Fruit fly (Drosophila melanogaster) whole organism, embryonic: ENCODE data around the gene CG44001.

Experiments
- Asciz ChIP-seq: fragments of 200-800 bp; sonication (Bioruptor generic); optimal IDR thresholded peaks from 2 replicates; lab custom pipeline; 2017; ENCODE audit warnings: missing biosample characterization, mild to moderate bottlenecking, missing genetic modification characterization, missing genetic modification reagents
- Blimp-1 ChIP-seq: fragments of 200-800 bp; sonication (Bioruptor generic); optimal IDR thresholded peaks from 3 replicates; lab custom pipeline; 2018; ENCODE audit warnings: missing biosample characterization, missing genetic modification characterization, mild to moderate bottlenecking, moderate library complexity, missing genetic modification reagents
- CG11560 ChIP-seq: fragments of 200-800 bp; sonication (Bioruptor generic); IDR thresholded peaks from 3 replicates; pipeline ENCODE4 v1.3.6; 2022; ENCODE audit warnings: missing biosample characterization, missing genetic modification characterization
- CG11696 ChIP-seq: fragments of 200-800 bp; sonication (Bioruptor generic); IDR thresholded peaks from 2 replicates; pipeline ENCODE4 v1.3.6; 2022; ENCODE audit warnings: missing biosample characterization, missing genetic modification characterization
- CG12391 ChIP-seq: fragments of 200-800 bp; sonication (Bioruptor generic); optimal IDR thresholded peaks from 3 replicates; lab custom pipeline; 2018; ENCODE audit warnings: missing biosample characterization, mild to moderate bottlenecking, missing genetic modification characterization, moderate library complexity
- CG18476 ChIP-seq: fragments of 200-800 bp; sonication (Bioruptor generic); optimal IDR thresholded peaks from 2 replicates; lab custom pipeline; 2016; ENCODE audit warnings: missing biosample characterization, mild to moderate bottlenecking, missing genetic modification characterization
- CG2889 ChIP-seq: fragments of 200-800 bp; sonication (Bioruptor generic); IDR thresholded peaks from 3 replicates; pipeline ENCODE4 v1.3.6; 2022; ENCODE audit warnings: missing biosample characterization, missing genetic modification characterization
- CG33557 ChIP-seq: fragments of 200-800 bp; sonication (Bioruptor generic); optimal IDR thresholded peaks from 2 replicates; lab custom pipeline; 2019; ENCODE audit warnings: missing biosample characterization, mild to moderate bottlenecking, missing genetic modification characterization, moderate library complexity
- CG34376 ChIP-seq: fragments of 200-800 bp; sonication (Bioruptor generic); optimal IDR thresholded peaks from 2 replicates; lab custom pipeline; 2018; ENCODE audit warnings: missing biosample characterization, mild to moderate bottlenecking, missing genetic modification characterization
- CG5953 ChIP-seq: fragments of 200-800 bp; sonication (Bioruptor generic); IDR thresholded peaks from 2 replicates; pipeline ENCODE4 v1.3.6; 2022; ENCODE audit warnings: missing biosample characterization, missing genetic modification characterization
- CG6813 ChIP-seq: fragments of 200-800 bp; sonication (Bioruptor generic); optimal IDR thresholded peaks from 2 replicates; lab custom pipeline; 2017; ENCODE audit warnings: missing biosample characterization, missing genetic modification characterization, mild to moderate bottlenecking, moderate library complexity, missing genetic modification reagents
- CG8388 ChIP-seq: fragments of 200-800 bp; sonication (Bioruptor generic); optimal IDR thresholded peaks from 2 replicates; lab custom pipeline; 2019; ENCODE audit warnings: missing biosample characterization, mild to moderate bottlenecking, missing genetic modification characterization, moderate library complexity
- CG9876 ChIP-seq: fragments of 200-800 bp; sonication (Bioruptor generic); optimal IDR thresholded peaks from 2 replicates; lab custom pipeline; 2016; ENCODE audit warnings: missing biosample characterization, missing genetic modification characterization
- D19A ChIP-seq: fragments of 200-800 bp; optimal IDR thresholded peaks from 3 replicates; lab custom pipeline; 2019; ENCODE audit warnings: missing biosample characterization, mild to moderate bottlenecking, missing genetic modification characterization, moderate library complexity
- Dad ChIP-seq: fragments of 200-800 bp; sonication (Bioruptor generic); optimal IDR thresholded peaks from 3 replicates; lab custom pipeline; 2016; ENCODE audit warnings: missing biosample characterization, missing genetic modification characterization
- Deaf1 ChIP-seq: fragments of 200-800 bp; optimal IDR thresholded peaks from 3 replicates; lab custom pipeline; 2019; ENCODE audit warnings: missing biosample characterization, mild to moderate bottlenecking, missing genetic modification characterization, moderate library complexity
- Dfd ChIP-seq, 2 experiments: fragments of >200 bp; optimal IDR thresholded peaks; 2 replicates each; lab custom pipeline; 2017; ENCODE audit warnings: missing biosample characterization in 2 of 2, missing genetic modification characterization in 2 of 2
- Dll ChIP-seq: fragments of 200-800 bp; sonication (Bioruptor generic); IDR thresholded peaks from 4 replicates; pipeline ENCODE4 v1.3.6; 2022; ENCODE audit warnings: missing biosample characterization, missing genetic modification characterization; ENCODE audit not compliant: partially characterized antibody
- E2f1 ChIP-seq: fragments of 200-800 bp; sonication (Bioruptor generic); IDR thresholded peaks from 2 replicates; pipeline ENCODE4 v1.3.6; 2022; ENCODE audit warnings: missing biosample characterization, missing genetic modification characterization
- HHEX ChIP-seq: fragments of 200-800 bp; sonication (Bioruptor generic); optimal IDR thresholded peaks from 3 replicates; lab custom pipeline; 2017; ENCODE audit warnings: missing biosample characterization, mild to moderate bottlenecking, missing genetic modification characterization, missing genetic modification reagents
- Jarid2 ChIP-seq: fragments of 200-800 bp; sonication (Bioruptor generic); optimal IDR thresholded peaks from 3 replicates; lab custom pipeline; 2017; ENCODE audit warnings: mild to moderate bottlenecking, missing biosample characterization, missing genetic modification reagents, missing genetic modification characterization
- Meics ChIP-seq: fragments of 200-800 bp; sonication (Bioruptor generic); optimal IDR thresholded peaks from 2 replicates; lab custom pipeline; 2017; ENCODE audit warnings: missing biosample characterization, mild to moderate bottlenecking, missing genetic modification characterization
- PHDP ChIP-seq: fragments of 200-800 bp; sonication (Bioruptor generic); optimal IDR thresholded peaks from 3 replicates; lab custom pipeline; 2018; ENCODE audit warnings: missing biosample characterization, mild to moderate bottlenecking, missing genetic modification characterization, moderate library complexity
- Ptx1 ChIP-seq: fragments of 200-800 bp; sonication (Bioruptor generic); IDR thresholded peaks from 2 replicates; pipeline ENCODE4 v1.3.6; 2022; ENCODE audit warnings: missing biosample characterization, missing genetic modification characterization
- Rfx ChIP-seq: fragments of 200-800 bp; sonication (Bioruptor generic); IDR thresholded peaks from 2 replicates; pipeline ENCODE4 v1.3.6; 2022; ENCODE audit warnings: missing biosample characterization, missing genetic modification characterization
- Scr ChIP-seq: fragments of 200-800 bp; sonication (Bioruptor generic); IDR thresholded peaks from 2 replicates; pipeline ENCODE4 v1.3.6; 2022; ENCODE audit warnings: missing biosample characterization, missing genetic modification characterization; ENCODE audit not compliant: partially characterized antibody
- Taf1 ChIP-seq: fragments of 200-800 bp; sonication (Bioruptor generic); IDR thresholded peaks from 2 replicates; pipeline ENCODE4 v1.3.6; 2022; ENCODE audit warnings: missing biosample characterization, missing genetic modification characterization
- Vsx1 ChIP-seq: fragments of 200-800 bp; sonication (Bioruptor generic); optimal IDR thresholded peaks from 2 replicates; lab custom pipeline; 2017; ENCODE audit warnings: missing biosample characterization, mild to moderate bottlenecking, missing genetic modification characterization, missing genetic modification reagents
- bab2 ChIP-seq: fragments of 200-800 bp; sonication (Bioruptor generic); optimal IDR thresholded peaks from 2 replicates; lab custom pipeline; 2016; ENCODE audit warnings: missing biosample characterization, missing genetic modification characterization
- cad ChIP-seq: fragments of >200 bp; optimal IDR thresholded peaks from 2 replicates; lab custom pipeline; 2017; ENCODE audit warnings: missing biosample characterization, missing genetic modification characterization
- caup ChIP-seq: fragments of 200-800 bp; sonication (Bioruptor generic); optimal IDR thresholded peaks from 3 replicates; lab custom pipeline; 2017; ENCODE audit warnings: missing biosample characterization, mild to moderate bottlenecking, missing genetic modification characterization, moderate library complexity; ENCODE audit not compliant: severe bottlenecking
- cwo ChIP-seq: fragments of 200-800 bp; sonication (Bioruptor generic); optimal IDR thresholded peaks from 3 replicates; lab custom pipeline; 2017; ENCODE audit warnings: missing biosample characterization, missing genetic modification characterization, mild to moderate bottlenecking, moderate library complexity, missing genetic modification reagents
- exex ChIP-seq: fragments of 200-800 bp; sonication (Bioruptor generic); optimal IDR thresholded peaks from 4 replicates; lab custom pipeline; 2018; ENCODE audit warnings: missing biosample characterization, mild to moderate bottlenecking, missing genetic modification characterization, moderate library complexity
- gfzf ChIP-seq: fragments of 200-800 bp; sonication (Bioruptor generic); optimal IDR thresholded peaks from 2 replicates; lab custom pipeline; 2016; ENCODE audit warnings: missing biosample characterization, mild to moderate bottlenecking, missing genetic modification characterization, moderate library complexity
- insv ChIP-seq, 2 experiments: fragments of 200-800 bp; sonication (Bioruptor generic); optimal IDR thresholded peaks; 3 replicates each; lab custom pipeline; 2016 to 2018; ENCODE audit warnings: missing biosample characterization in 2 of 2, missing genetic modification characterization in 2 of 2
- klu ChIP-seq: fragments of 200-800 bp; sonication (Bioruptor generic); IDR thresholded peaks from 2 replicates; pipeline ENCODE4 v1.3.6; 2022; ENCODE audit warnings: missing biosample characterization, missing genetic modification characterization
- knrl ChIP-seq: fragments of 200-800 bp; sonication (Bioruptor generic); IDR thresholded peaks from 3 replicates; pipeline ENCODE4 v1.3.6; 2022; ENCODE audit warnings: missing biosample characterization, missing genetic modification characterization; ENCODE audit not compliant: partially characterized antibody
- pb ChIP-seq: fragments of 200-800 bp; sonication (Bioruptor generic); optimal IDR thresholded peaks from 3 replicates; lab custom pipeline; 2016; ENCODE audit warnings: missing biosample characterization, missing genetic modification characterization
- sd ChIP-seq: fragments of 200-800 bp; sonication (Bioruptor generic); optimal IDR thresholded peaks from 3 replicates; lab custom pipeline; 2018; ENCODE audit warnings: missing biosample characterization, mild to moderate bottlenecking, missing genetic modification characterization, moderate library complexity
- sens-2 ChIP-seq: fragments of 200-800 bp; sonication (Bioruptor generic); IDR thresholded peaks from 2 replicates; pipeline ENCODE4 v1.3.6; 2022; ENCODE audit warnings: missing biosample characterization, missing genetic modification characterization
- slou ChIP-seq: fragments of 200-800 bp; sonication (Bioruptor generic); optimal IDR thresholded peaks from 3 replicates; lab custom pipeline; 2016; ENCODE audit warnings: missing biosample characterization, missing genetic modification characterization
- sug ChIP-seq: fragments of 200-800 bp; optimal IDR thresholded peaks from 2 replicates; lab custom pipeline; 2019; ENCODE audit warnings: missing biosample characterization, mild to moderate bottlenecking, missing genetic modification characterization, moderate library complexity
- tll ChIP-seq, 2 experiments: fragments of 200-800 bp in 1 of 2; fragments of >200 bp in 1 of 2; sonication (Bioruptor generic) in 1 of 2; optimal IDR thresholded peaks; 2 replicates each; lab custom pipeline; 2017 to 2019; ENCODE audit warnings: missing biosample characterization in 2 of 2, missing genetic modification characterization in 2 of 2, mild to moderate bottlenecking in 1 of 2, moderate library complexity in 1 of 2
- toy ChIP-seq: fragments of 200-800 bp; sonication (Bioruptor generic); IDR thresholded peaks from 2 replicates; pipeline ENCODE4 v1.3.6; 2022; ENCODE audit warnings: missing biosample characterization, missing genetic modification characterization
- tup ChIP-seq: fragments of 200-800 bp; sonication (Bioruptor generic); optimal IDR thresholded peaks from 2 replicates; lab custom pipeline; 2016; ENCODE audit warnings: missing biosample characterization, mild to moderate bottlenecking, missing genetic modification characterization, moderate library complexity
- vvl ChIP-seq: fragments of 200-800 bp; sonication (Bioruptor generic); IDR thresholded peaks from 2 replicates; pipeline ENCODE4 v1.3.6; 2022; ENCODE audit warnings: missing biosample characterization, missing genetic modification characterization
- zen ChIP-seq: fragments of 200-800 bp; sonication (Bioruptor generic); optimal IDR thresholded peaks from 3 replicates; lab custom pipeline; 2018; ENCODE audit warnings: missing biosample characterization, mild to moderate bottlenecking, missing genetic modification characterization, moderate library complexity

The CG44001 gene

dm6 chr2L:4995010-4995836 is 47.8 kb upstream of the CG44001 start (continued):
- no peak for TF ChIP-seq slou (GFP tag; lab: Kevin White, UChicago)
- TF ChIP-seq klu (GFP tag; lab: Robert Waterston, UW), result no peak
- peak; percentile 71 for TF ChIP-seq Deaf1 (tag; lab: Kevin White, UChicago)
- no peak for TF ChIP-seq pb (GFP tag; lab: Kevin White, UChicago)
- no peak for TF ChIP-seq cad (GFP tag; lab: Kevin White, UChicago)
- no peak for TF ChIP-seq gfzf (GFP tag; lab: Kevin White, UChicago)
- TF ChIP-seq bab2 (GFP tag; lab: Kevin White, UChicago), result no peak
- no peak for TF ChIP-seq Jarid2 (GFP tag; lab: Kevin White, UChicago)
- TF ChIP-seq CG5953, result no peak
- no peak for TF ChIP-seq CG6813
- no peak for TF ChIP-seq CG11696 (GFP tag; lab: Robert Waterston, UW)
- TF ChIP-seq Taf1, result no peak
- no peak for TF ChIP-seq Dfd (GFP tag; optimal IDR thresholded peaks at IDR 0.05; lab: Kevin White, UChicago)
- no peak for TF ChIP-seq Asciz (GFP tag; lab: Kevin White, UChicago)
- no peak for TF ChIP-seq tup (GFP tag; lab: Kevin White, UChicago)
- TF ChIP-seq Ptx1 (GFP tag; lab: Robert Waterston, UW), result no peak
- TF ChIP-seq CG12391 (tag; lab: Kevin White, UChicago), result no peak
- TF ChIP-seq toy, result no peak
- TF ChIP-seq CG9876, result no peak
- no peak for TF ChIP-seq Rfx

dm6 chr2L:4995837-4996136 is 47.3 kb upstream of the CG44001 start:
- TF ChIP-seq Scr (GFP tag; lab: Robert Waterston, UW) (no peak), sd (tag; lab: Kevin White, UChicago) (peak; percentile 20), knrl (GFP tag; lab: Robert Waterston, UW) (no peak), CG2889 (GFP tag; lab: Robert Waterston, UW) (no peak), cwo (peak; percentile 27), PHDP (tag; lab: Kevin White, UChicago) (peak; percentile 4), sens-2 (peak; percentile 55; the same call in 1 of the 2 replicates), E2f1 (GFP tag; lab: Robert Waterston, UW) (no peak), HHEX (GFP tag; lab: Kevin White, UChicago) (peak; percentile 2), CG34376 (GFP tag; lab: Kevin White, UChicago) (peak; percentile 36), sug (peak; percentile 67), zen (peak; percentile 92), exex (tag; lab: Kevin White, UChicago) (peak; percentile 98), tll (GFP tag; optimal IDR thresholded peaks at IDR 0.05; lab: Kevin White, UChicago) (peak in 1 of 2 experiments; percentile 27), Vsx1 (GFP tag; lab: Kevin White, UChicago) (peak; percentile 71)
- TF ChIP-seq, all 482 proteins: peak for 11

dm6 chr2L:4996283-4996922 is 46.7 kb upstream of the CG44001 start:
- TF ChIP-seq CG11560 (tag; lab: Robert Waterston, UW), result no peak
- peak; percentile 71 for TF ChIP-seq Blimp-1
- no peak for TF ChIP-seq insv (GFP tag; optimal IDR thresholded peaks at IDR 0.05; lab: Kevin White, UChicago)
- TF ChIP-seq Meics (GFP tag; lab: Kevin White, UChicago), result no peak
- TF ChIP-seq CG18476, result no peak
- TF ChIP-seq CG33557 (GFP tag; lab: Kevin White, UChicago), result no peak
- peak; percentile 51; the same call in 1 of the 2 replicates for TF ChIP-seq vvl (GFP tag; lab: Robert Waterston, UW)
- no peak for TF ChIP-seq Dll (GFP tag; lab: Robert Waterston, UW)
- TF ChIP-seq Dad (GFP tag; lab: Kevin White, UChicago), result no peak
- no peak for TF ChIP-seq D19A (tag; lab: Kevin White, UChicago)
- TF ChIP-seq CG8388 (GFP tag; lab: Kevin White, UChicago), result no peak
- no peak for TF ChIP-seq caup (GFP tag; lab: Kevin White, UChicago)
